Worm (Caenorhabditis elegans) whole organism, early embryonic: ENCODE measurements around the gene F53F1.6.
"Not testable (repeated sequence)": the region's sequence is repeated elsewhere in the genome, so short reads cannot be mapped to it uniquely, and the experiment has no call there.

Experiments used
- B0310.2 ChIP-seq: sonication (generic microtip); optimal IDR thresholded peaks from 2 replicates; lab custom pipeline; 2016; ENCODE audit warnings: mild to moderate bottlenecking, missing genetic modification characterization, missing compliant biosample characterization
- F13C5.2 ChIP-seq: sonication (generic microtip); optimal IDR thresholded peaks from 2 replicates; lab custom pipeline; 2017; ENCODE audit warnings: mild to moderate bottlenecking, missing genetic modification characterization, inconsistent platforms, missing compliant biosample characterization
- aly-1 ChIP-seq: sonication (generic microtip); optimal IDR thresholded peaks from 2 replicates; lab custom pipeline; 2016; ENCODE audit warnings: missing genetic modification characterization, missing compliant biosample characterization
- ama-1 ChIP-seq: fragments of 150-350 bp; optimal IDR thresholded peaks from 2 replicates; lab custom pipeline; 2014
- ceh-13 ChIP-seq: fragments of 200-800 bp; sonication (Bioruptor generic); optimal IDR thresholded peaks from 2 replicates; lab custom pipeline; 2018; ENCODE audit warnings: mild to moderate bottlenecking, missing genetic modification characterization, missing compliant biosample characterization
- ceh-36 ChIP-seq: sonication (generic microtip); optimal IDR thresholded peaks from 2 replicates; lab custom pipeline; 2016; ENCODE audit warnings: missing genetic modification characterization, inconsistent platforms, missing compliant biosample characterization
- ets-7 ChIP-seq: sonication (generic microtip); optimal IDR thresholded peaks from 2 replicates; lab custom pipeline; 2016; ENCODE audit warnings: missing genotype, missing genetic modification characterization, missing compliant biosample characterization
- flt-1 ChIP-seq: fragments of 200-800 bp; sonication (Bioruptor generic); IDR thresholded peaks from 2 replicates; pipeline ENCODE4 v1.3.6; 2022; ENCODE audit warnings: missing genetic modification characterization, missing compliant biosample characterization
- hmbx-1 ChIP-seq: sonication (generic microtip); optimal IDR thresholded peaks from 2 replicates; lab custom pipeline; 2016; ENCODE audit warnings: mild to moderate bottlenecking, missing genetic modification characterization, missing compliant biosample characterization
- hmg-4 ChIP-seq: fragments of 200-800 bp; sonication (Bioruptor generic); optimal IDR thresholded peaks from 2 replicates; lab custom pipeline; 2018; ENCODE audit warnings: mild to moderate bottlenecking, missing genetic modification characterization, missing compliant biosample characterization
- hnd-1 ChIP-seq: sonication (generic microtip); optimal IDR thresholded peaks from 2 replicates; lab custom pipeline; 2016; ENCODE audit warnings: missing genetic modification characterization, missing compliant biosample characterization
- pes-1 ChIP-seq: fragments of 200-800 bp; sonication (Bioruptor generic); IDR thresholded peaks from 2 replicates; pipeline ENCODE4 v1.3.6; 2022; ENCODE audit warnings: missing genetic modification reagents, missing genetic modification characterization, missing compliant biosample characterization
- scrt-1 ChIP-seq: fragments of 200-800 bp; sonication (Bioruptor generic); IDR thresholded peaks from 2 replicates; pipeline ENCODE4 v1.3.6; 2022; ENCODE audit warnings: missing genetic modification characterization, missing compliant biosample characterization
- sea-1 ChIP-seq: fragments of 200-800 bp; sonication (Bioruptor generic); conservative IDR thresholded peaks from 2 replicates; pipeline ENCODE4 v1.3.6; 2022; ENCODE audit warnings: missing genetic modification characterization, missing compliant biosample characterization
- tbx-11 ChIP-seq: fragments of 200-800 bp; sonication (Bioruptor generic); IDR thresholded peaks from 2 replicates; pipeline ENCODE4 v1.3.6; 2022; ENCODE audit warnings: missing genetic modification characterization, missing compliant biosample characterization
- tbx-37 ChIP-seq: fragments of 200-800 bp; sonication (Bioruptor generic); conservative IDR thresholded peaks from 2 replicates; pipeline ENCODE4 v1.3.6; 2022; ENCODE audit warnings: missing genetic modification reagents, missing genetic modification characterization, missing compliant biosample characterization
- tra-4 ChIP-seq: sonication (generic microtip); optimal IDR thresholded peaks from 2 replicates; lab custom pipeline; 2017; ENCODE audit warnings: missing genetic modification characterization, missing compliant biosample characterization

F53F1.6 gene

ce11 chrV:13443535-13443934 lies 26.1 kb upstream of the F53F1.6 start, which contains the start of gene Y2H9A.6:
Y2H9A.6 (plus strand) TSS chrV:13443835.
- not testable (repeated sequence) for TF ChIP-seq ceh-36, hmbx-1, ets-7 (tag; lab: Kevin White, UChicago)

ce11 chrV:13442819-13443218 lies 25.4 kb upstream of the F53F1.6 start:
- TF ChIP-seq tra-4 (tag; lab: Kevin White, UChicago) (no peak), hnd-1 (tag; lab: Kevin White, UChicago) (no peak), ama-1 (no peak), hmbx-1 (tag; lab: Kevin White, UChicago) (no peak), tbx-11 (GFP tag; lab: Robert Waterston, UW) (no peak), aly-1 (tag; lab: Kevin White, UChicago) (no peak), sea-1 (GFP tag; lab: Robert Waterston, UW) (no peak), flt-1 (GFP tag; lab: Robert Waterston, UW) (no peak), B0310.2 (no peak), tbx-37 (GFP tag; lab: Robert Waterston, UW) (no peak), ets-7 (tag; lab: Kevin White, UChicago) (no peak), hmg-4 (no peak), pes-1 (GFP tag; lab: Robert Waterston, UW) (no peak), ceh-36 (tag; lab: Kevin White, UChicago) (no peak)

- TF ChIP-seq hnd-1 (tag; lab: Kevin White, UChicago) (no peak), hmg-4 (no peak), ets-7 (tag; lab: Kevin White, UChicago) (no peak), flt-1 (GFP tag; lab: Robert Waterston, UW) (no peak), F13C5.2 (tag; lab: Kevin White, UChicago) (no peak), aly-1 (tag; lab: Kevin White, UChicago) (no peak), tbx-11 (GFP tag; lab: Robert Waterston, UW) (no peak), ceh-13 (GFP tag; lab: Kevin White, UChicago) (no peak), B0310.2 (no peak), ama-1 (no peak), hmbx-1 (tag; lab: Kevin White, UChicago) (no peak), tra-4 (tag; lab: Kevin White, UChicago) (no peak), scrt-1 (GFP tag; lab: Robert Waterston, UW) (no peak), sea-1 (GFP tag; lab: Robert Waterston, UW) (no peak), pes-1 (GFP tag; lab: Robert Waterston, UW) (no peak), tbx-37 (GFP tag; lab: Robert Waterston, UW) (no peak), ceh-36 (tag; lab: Kevin White, UChicago) (no peak)
Observed at ce11 chrV:13441661-13442060, 24.2 kb upstream of the F53F1.6 start, which contains the start of gene col-162. col-162 (plus strand) TSS chrV:13441961.

- TF ChIP-seq aly-1 (tag; lab: Kevin White, UChicago) (no peak), F13C5.2 (tag; lab: Kevin White, UChicago) (peak; percentile 33)
Observed at ce11 chrV:13437473-13438074, 20.2 kb upstream of the F53F1.6 start, which contains the start of gene mes-4. mes-4 (minus strand) TSS chrV:13437545.

ce11 chrV:13432364-13432763 lies 15.0 kb upstream of the F53F1.6 start, which contains the start of gene srd-17:
srd-17 (minus strand) TSS chrV:13432714.
- TF ChIP-seq hnd-1 (tag; lab: Kevin White, UChicago): no peak
- TF ChIP-seq sea-1 (GFP tag; lab: Robert Waterston, UW): no peak
- TF ChIP-seq hmg-4: no peak
- no peak for TF ChIP-seq ama-1
- no peak for TF ChIP-seq ceh-13 (GFP tag; lab: Kevin White, UChicago)
- no peak for TF ChIP-seq ets-7 (tag; lab: Kevin White, UChicago)
- TF ChIP-seq ceh-36 (tag; lab: Kevin White, UChicago): no peak
- no peak for TF ChIP-seq aly-1 (tag; lab: Kevin White, UChicago)
- no peak for TF ChIP-seq tra-4 (tag; lab: Kevin White, UChicago)
- TF ChIP-seq F13C5.2 (tag; lab: Kevin White, UChicago): no peak
- TF ChIP-seq tbx-11 (GFP tag; lab: Robert Waterston, UW): no peak
- no peak for TF ChIP-seq tbx-37 (GFP tag; lab: Robert Waterston, UW)
- no peak for TF ChIP-seq pes-1 (GFP tag; lab: Robert Waterston, UW)
- no peak for TF ChIP-seq B0310.2
- TF ChIP-seq hmbx-1 (tag; lab: Kevin White, UChicago): no peak
- no peak for TF ChIP-seq scrt-1 (GFP tag; lab: Robert Waterston, UW)
- no peak for TF ChIP-seq flt-1 (GFP tag; lab: Robert Waterston, UW)

ce11 chrV:13428660-13429059 lies 11.2 kb upstream of the F53F1.6 start, which contains the start of gene srd-19:
srd-19 (minus strand) TSS chrV:13428760.
- no peak for TF ChIP-seq scrt-1 (GFP tag; lab: Robert Waterston, UW)
- no peak for TF ChIP-seq aly-1 (tag; lab: Kevin White, UChicago)

- TF ChIP-seq ceh-36 (tag; lab: Kevin White, UChicago) (no peak), hnd-1 (tag; lab: Kevin White, UChicago) (no peak), tbx-11 (GFP tag; lab: Robert Waterston, UW) (no peak), tra-4 (tag; lab: Kevin White, UChicago) (no peak), scrt-1 (GFP tag; lab: Robert Waterston, UW) (no peak), hmg-4 (no peak)
Observed at ce11 chrV:13427378-13427777, 10.0 kb upstream of the F53F1.6 start.

ce11 chrV:13426764-13427163 lies 9.4 kb upstream of the F53F1.6 start, which contains the start of gene srd-18:
srd-18 (minus strand) TSS chrV:13426864.
- no peak for TF ChIP-seq hnd-1 (tag; lab: Kevin White, UChicago)
- no peak for TF ChIP-seq scrt-1 (GFP tag; lab: Robert Waterston, UW)
- no peak for TF ChIP-seq B0310.2
- TF ChIP-seq tra-4 (tag; lab: Kevin White, UChicago): no peak
- TF ChIP-seq hmg-4: no peak
- TF ChIP-seq F13C5.2 (tag; lab: Kevin White, UChicago): no peak
- no peak for TF ChIP-seq tbx-11 (GFP tag; lab: Robert Waterston, UW)
- no peak for TF ChIP-seq tbx-37 (GFP tag; lab: Robert Waterston, UW)
- no peak for TF ChIP-seq pes-1 (GFP tag; lab: Robert Waterston, UW)
- no peak for TF ChIP-seq hmbx-1 (tag; lab: Kevin White, UChicago)
- TF ChIP-seq ceh-13 (GFP tag; lab: Kevin White, UChicago): no peak
- TF ChIP-seq ama-1: no peak
- no peak for TF ChIP-seq sea-1 (GFP tag; lab: Robert Waterston, UW)
- TF ChIP-seq flt-1 (GFP tag; lab: Robert Waterston, UW): no peak
- no peak for TF ChIP-seq ceh-36 (tag; lab: Kevin White, UChicago)
- TF ChIP-seq ets-7 (tag; lab: Kevin White, UChicago): no peak
- TF ChIP-seq aly-1 (tag; lab: Kevin White, UChicago): no peak
